Fruit fly (Drosophila melanogaster) whole organism, embryonic: ENCODE results near the gene yellow-e.

Experiments
- Bgb ChIP-seq: fragments of 200-800 bp; sonication (Bioruptor generic); IDR thresholded peaks from 2 replicates; pipeline ENCODE4 v1.3.6; 2022; ENCODE audit warnings: missing biosample characterization, missing genetic modification characterization; ENCODE audit not compliant: partially characterized antibody
- CG10431 ChIP-seq: fragments of 200-800 bp; sonication (Bioruptor generic); optimal IDR thresholded peaks from 3 replicates; lab custom pipeline; 2018; ENCODE audit warnings: missing biosample characterization, mild to moderate bottlenecking, missing genetic modification characterization
- CG12299 ChIP-seq: fragments of 200-800 bp; sonication (Bioruptor generic); optimal IDR thresholded peaks from 2 replicates; lab custom pipeline; 2018; ENCODE audit warnings: missing biosample characterization, mild to moderate bottlenecking, missing genetic modification characterization
- CG12659 ChIP-seq: fragments of 200-800 bp; sonication (Bioruptor generic); optimal IDR thresholded peaks from 3 replicates; lab custom pipeline; 2017; ENCODE audit warnings: mild to moderate bottlenecking, missing biosample characterization, missing genetic modification reagents, missing genetic modification characterization
- CG12942 ChIP-seq: fragments of 200-800 bp; sonication (Bioruptor generic); optimal IDR thresholded peaks from 3 replicates; lab custom pipeline; 2016; ENCODE audit warnings: missing biosample characterization, missing genetic modification characterization
- CG13123 ChIP-seq: fragments of 200-800 bp; sonication (Bioruptor generic); optimal IDR thresholded peaks from 2 replicates; lab custom pipeline; 2016; ENCODE audit warnings: missing biosample characterization, missing genetic modification characterization
- CG14710 ChIP-seq: fragments of 200-800 bp; sonication (Bioruptor generic); optimal IDR thresholded peaks from 3 replicates; lab custom pipeline; 2019; ENCODE audit warnings: missing biosample characterization, mild to moderate bottlenecking, missing genetic modification characterization, moderate library complexity
- CG1529 ChIP-seq: fragments of 200-800 bp; sonication (Bioruptor generic); optimal IDR thresholded peaks from 3 replicates; lab custom pipeline; 2018; ENCODE audit warnings: missing biosample characterization, missing genetic modification characterization
- CG18599 ChIP-seq: fragments of 200-800 bp; sonication (Bioruptor generic); optimal IDR thresholded peaks from 3 replicates; lab custom pipeline; 2017; ENCODE audit warnings: missing biosample characterization, missing genetic modification characterization, mild to moderate bottlenecking, moderate library complexity, missing genetic modification reagents
- CG32767 ChIP-seq: fragments of 200-800 bp; sonication (Bioruptor generic); IDR thresholded peaks from 2 replicates; pipeline ENCODE4 v1.3.6; 2022; ENCODE audit warnings: missing biosample characterization, missing genetic modification characterization
- CG43689 ChIP-seq: fragments of 200-800 bp; sonication (Bioruptor generic); IDR thresholded peaks from 2 replicates; pipeline ENCODE4 v1.3.6; 2022; ENCODE audit warnings: missing biosample characterization, missing genetic modification characterization
- CG4617 ChIP-seq: fragments of 200-800 bp; sonication (Bioruptor generic); optimal IDR thresholded peaks from 3 replicates; lab custom pipeline; 2016; ENCODE audit warnings: missing biosample characterization, missing genetic modification characterization, borderline replicate concordance
- CG8944 ChIP-seq: fragments of 200-800 bp; sonication (Bioruptor generic); optimal IDR thresholded peaks from 3 replicates; lab custom pipeline; 2016; ENCODE audit warnings: missing biosample characterization, missing genetic modification characterization
- CG9215 ChIP-seq: fragments of 200-800 bp; sonication (Bioruptor generic); IDR thresholded peaks from 2 replicates; pipeline ENCODE4 v1.3.6; 2022; ENCODE audit warnings: missing biosample characterization, missing genetic modification characterization
- CTCF ChIP-seq: fragments of 200-800 bp; sonication (Bioruptor generic); optimal IDR thresholded peaks from 2 replicates; lab custom pipeline; 2017; ENCODE audit warnings: missing biosample characterization, mild to moderate bottlenecking, missing genetic modification characterization, moderate library complexity
- Chrac-16 ChIP-seq: fragments of 200-800 bp; sonication (Bioruptor generic); optimal IDR thresholded peaks from 3 replicates; lab custom pipeline; 2016; ENCODE audit warnings: missing biosample characterization, missing genetic modification characterization
- D19B ChIP-seq: fragments of 200-800 bp; sonication (Bioruptor generic); optimal IDR thresholded peaks from 2 replicates; lab custom pipeline; 2017; ENCODE audit warnings: missing biosample characterization, mild to moderate bottlenecking, missing genetic modification characterization
- Dbx ChIP-seq: fragments of 200-800 bp; sonication (Bioruptor generic); IDR thresholded peaks from 3 replicates; pipeline ENCODE4 v1.3.6; 2022; ENCODE audit warnings: missing biosample characterization, missing genetic modification characterization
- Dll ChIP-seq: fragments of 200-800 bp; sonication (Bioruptor generic); IDR thresholded peaks from 4 replicates; pipeline ENCODE4 v1.3.6; 2022; ENCODE audit warnings: missing biosample characterization, missing genetic modification characterization; ENCODE audit not compliant: partially characterized antibody
- Doc2 ChIP-seq: fragments of 200-800 bp; sonication (Bioruptor generic); IDR thresholded peaks from 2 replicates; pipeline ENCODE4 v1.3.6; 2022; ENCODE audit warnings: missing biosample characterization, missing genetic modification characterization
- E2f1 ChIP-seq: fragments of 200-800 bp; sonication (Bioruptor generic); IDR thresholded peaks from 2 replicates; pipeline ENCODE4 v1.3.6; 2022; ENCODE audit warnings: missing biosample characterization, missing genetic modification characterization
- H15 ChIP-seq: fragments of 200-800 bp; sonication (Bioruptor generic); IDR thresholded peaks from 3 replicates; pipeline ENCODE4 v1.3.6; 2022; ENCODE audit warnings: missing biosample characterization, missing genetic modification characterization
- HmgZ ChIP-seq: fragments of 200-800 bp; sonication (Bioruptor generic); optimal IDR thresholded peaks from 2 replicates; lab custom pipeline; 2018; ENCODE audit warnings: missing biosample characterization, mild to moderate bottlenecking, missing genetic modification characterization
- Hr39 ChIP-seq: fragments of >200 bp; optimal IDR thresholded peaks from 2 replicates; lab custom pipeline; 2017
- MESR4 ChIP-seq: fragments of 200-800 bp; sonication (Bioruptor generic); optimal IDR thresholded peaks from 2 replicates; lab custom pipeline; 2018; ENCODE audit warnings: missing biosample characterization, mild to moderate bottlenecking, missing genetic modification characterization, moderate library complexity
- PHDP ChIP-seq: fragments of 200-800 bp; sonication (Bioruptor generic); optimal IDR thresholded peaks from 3 replicates; lab custom pipeline; 2018; ENCODE audit warnings: missing biosample characterization, mild to moderate bottlenecking, missing genetic modification characterization, moderate library complexity
- Ravus ChIP-seq: fragments of 200-800 bp; sonication (Bioruptor generic); IDR thresholded peaks from 2 replicates; pipeline ENCODE4 v1.3.6; 2022; ENCODE audit warnings: missing biosample characterization, missing genetic modification characterization
- Six4 ChIP-seq: fragments of 200-800 bp; sonication (Bioruptor generic); optimal IDR thresholded peaks from 2 replicates; lab custom pipeline; 2016; ENCODE audit warnings: missing biosample characterization, missing genetic modification characterization
- ap ChIP-seq: fragments of 200-800 bp; sonication (Bioruptor generic); IDR thresholded peaks from 2 replicates; pipeline ENCODE4 v1.3.6; 2022; ENCODE audit warnings: missing biosample characterization, missing genetic modification characterization
- ara ChIP-seq: fragments of 200-800 bp; sonication (Bioruptor generic); IDR thresholded peaks from 2 replicates; pipeline ENCODE4 v1.3.6; 2022; ENCODE audit warnings: missing biosample characterization, missing genetic modification characterization
- bigmax ChIP-seq: fragments of 200-800 bp; sonication (Bioruptor generic); optimal IDR thresholded peaks from 2 replicates; lab custom pipeline; 2018; ENCODE audit warnings: missing biosample characterization, mild to moderate bottlenecking, missing genetic modification characterization
- cad ChIP-seq: fragments of >200 bp; optimal IDR thresholded peaks from 2 replicates; lab custom pipeline; 2017; ENCODE audit warnings: missing biosample characterization, missing genetic modification characterization
- cato ChIP-seq: fragments of 200-800 bp; sonication (Bioruptor generic); optimal IDR thresholded peaks from 2 replicates; lab custom pipeline; 2016; ENCODE audit warnings: missing biosample characterization, missing genetic modification characterization, borderline replicate concordance
- dati ChIP-seq: fragments of 200-800 bp; sonication (Bioruptor generic); IDR thresholded peaks from 2 replicates; pipeline ENCODE4 v1.3.6; 2022; ENCODE audit warnings: missing biosample characterization, missing genetic modification characterization
- emc ChIP-seq: fragments of 200-800 bp; sonication (Bioruptor generic); optimal IDR thresholded peaks from 2 replicates; lab custom pipeline; 2016; ENCODE audit warnings: missing biosample characterization, missing genetic modification characterization
- gce ChIP-seq: fragments of 200-800 bp; sonication (Bioruptor generic); IDR thresholded peaks from 3 replicates; pipeline ENCODE4 v1.3.6; 2022; ENCODE audit warnings: missing biosample characterization, missing genetic modification characterization
- inv ChIP-seq: fragments of 200-800 bp; sonication (Bioruptor generic); IDR thresholded peaks from 2 replicates; pipeline ENCODE4 v1.3.6; 2022; ENCODE audit warnings: missing biosample characterization, missing genetic modification characterization; ENCODE audit not compliant: partially characterized antibody
- jigr1 ChIP-seq: fragments of 200-800 bp; sonication (Bioruptor generic); IDR thresholded peaks from 3 replicates; pipeline ENCODE4 v1.3.6; 2022; ENCODE audit warnings: missing biosample characterization, missing genetic modification characterization
- kah ChIP-seq: fragments of 200-800 bp; sonication (Bioruptor generic); optimal IDR thresholded peaks from 2 replicates; lab custom pipeline; 2018; ENCODE audit warnings: missing biosample characterization, mild to moderate bottlenecking, missing genetic modification characterization
- klu ChIP-seq: fragments of 200-800 bp; sonication (Bioruptor generic); IDR thresholded peaks from 2 replicates; pipeline ENCODE4 v1.3.6; 2022; ENCODE audit warnings: missing biosample characterization, missing genetic modification characterization
- onecut ChIP-seq: fragments of 200-800 bp; sonication (Bioruptor generic); IDR thresholded peaks from 2 replicates; pipeline ENCODE4 v1.3.6; 2022; ENCODE audit warnings: missing biosample characterization, missing genetic modification characterization
- phol ChIP-seq: fragments of 200-800 bp; sonication (Bioruptor generic); optimal IDR thresholded peaks from 3 replicates; lab custom pipeline; 2018; ENCODE audit warnings: missing biosample characterization, mild to moderate bottlenecking, missing genetic modification characterization, moderate library complexity
- sc ChIP-seq, 3 experiments: fragments of >200 bp in 2 of 3; fragments of 200-800 bp in 1 of 3; sonication (Bioruptor generic) in 1 of 3; optimal IDR thresholded peaks; 2 replicates in 2 of 3; 3 replicates in 1 of 3; lab custom pipeline; 2017; ENCODE audit warnings: mild to moderate bottlenecking in 1 of 3, missing biosample characterization in 1 of 3, missing genetic modification characterization in 1 of 3, missing genetic modification reagents in 1 of 3
- sens-2 ChIP-seq: fragments of 200-800 bp; sonication (Bioruptor generic); IDR thresholded peaks from 2 replicates; pipeline ENCODE4 v1.3.6; 2022; ENCODE audit warnings: missing biosample characterization, missing genetic modification characterization
- sima ChIP-seq: fragments of 200-800 bp; sonication (Bioruptor generic); optimal IDR thresholded peaks from 2 replicates; lab custom pipeline; 2016; ENCODE audit warnings: missing biosample characterization, missing genetic modification characterization
- slou ChIP-seq: fragments of 200-800 bp; sonication (Bioruptor generic); optimal IDR thresholded peaks from 3 replicates; lab custom pipeline; 2016; ENCODE audit warnings: missing biosample characterization, missing genetic modification characterization
- tin ChIP-seq: fragments of 200-800 bp; sonication (Bioruptor generic); optimal IDR thresholded peaks from 3 replicates; lab custom pipeline; 2016; ENCODE audit warnings: missing biosample characterization, missing genetic modification characterization
- ttk ChIP-seq: fragments of 200-800 bp; sonication (Bioruptor generic); IDR thresholded peaks from 2 replicates; pipeline ENCODE4 v2.1.2; 2022; ENCODE audit warnings: missing biosample characterization, missing genetic modification characterization
- vvl ChIP-seq: fragments of 200-800 bp; sonication (Bioruptor generic); IDR thresholded peaks from 2 replicates; pipeline ENCODE4 v1.3.6; 2022; ENCODE audit warnings: missing biosample characterization, missing genetic modification characterization

yellow-e gene

DNA sequence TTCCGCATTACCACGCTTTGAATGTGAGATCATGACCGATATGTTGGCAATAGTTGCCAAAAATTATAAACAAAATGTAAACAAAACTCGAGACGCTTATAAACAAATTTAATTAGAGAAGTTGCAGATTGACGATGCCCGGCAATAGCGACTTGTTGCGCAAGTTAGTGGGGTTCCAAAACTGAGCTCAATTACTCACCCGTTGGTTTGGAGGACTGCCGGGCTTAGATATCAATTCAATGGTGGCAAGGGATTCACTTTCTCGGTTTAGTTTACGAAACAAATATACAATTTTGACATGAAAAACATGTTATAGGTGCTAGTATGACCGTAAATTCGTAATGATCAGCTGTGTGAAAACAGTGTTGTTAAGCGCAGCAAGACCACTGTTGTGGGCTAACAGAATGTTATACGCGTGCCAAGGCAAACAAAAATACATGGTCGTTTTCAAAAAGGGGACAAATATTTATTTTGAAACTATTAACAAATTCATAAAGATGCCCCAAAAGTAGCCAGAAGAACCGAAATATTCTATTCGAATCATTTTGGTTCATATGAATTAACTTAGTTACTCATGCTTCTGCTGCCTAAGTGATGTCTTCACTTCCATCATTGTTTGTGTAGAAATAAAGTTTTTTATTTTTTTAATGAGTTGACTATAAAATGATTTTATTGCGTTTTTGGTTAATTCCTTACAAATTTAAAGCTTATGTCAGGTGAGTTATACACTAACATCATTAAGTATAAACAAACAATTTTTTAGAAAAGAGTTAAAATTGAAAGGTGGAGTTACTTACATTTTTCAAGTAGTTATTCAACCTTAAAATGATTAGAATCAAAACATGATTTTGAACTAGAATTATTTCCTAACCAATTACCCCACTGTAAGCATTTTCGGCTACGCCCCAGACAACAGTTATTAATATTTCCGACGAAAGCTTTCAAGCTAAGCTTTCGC lies 48.2 kb downstream of the yellow-e start, which contains the start of gene Elp6 (continued):
- peak; percentile 52; the same call in 1 of the 2 replicates for TF ChIP-seq CG32767 (GFP tag; lab: Robert Waterston, UW)
- TF ChIP-seq cato (GFP tag; lab: Kevin White, UChicago): peak; percentile 55
- no peak for TF ChIP-seq inv (GFP tag; lab: Robert Waterston, UW)
- TF ChIP-seq sima (GFP tag; lab: Kevin White, UChicago): no peak
- TF ChIP-seq CG10431 (GFP tag; lab: Kevin White, UChicago): peak; percentile 71
- TF ChIP-seq kah (GFP tag; lab: Kevin White, UChicago): no peak
- no peak for TF ChIP-seq Dll (GFP tag; lab: Robert Waterston, UW)
- peak; percentile 78 for TF ChIP-seq CG18599 (GFP tag; lab: Kevin White, UChicago)
- TF ChIP-seq CG9215 (GFP tag; lab: Robert Waterston, UW): peak; percentile 41
- TF ChIP-seq vvl (GFP tag; lab: Robert Waterston, UW): peak; percentile 58; the same call in 1 of the 2 replicates
- no peak for TF ChIP-seq cad
- TF ChIP-seq CG12299 (tag; lab: Kevin White, UChicago): no peak
- TF ChIP-seq ap: peak; percentile 52
- no peak for TF ChIP-seq HmgZ (tag; lab: Kevin White, UChicago)
- TF ChIP-seq ara (GFP tag; lab: Robert Waterston, UW): no peak
- peak; percentile 37 for TF ChIP-seq onecut (GFP tag; lab: Robert Waterston, UW)
- TF ChIP-seq gce (GFP tag; lab: Robert Waterston, UW): peak; percentile 39; the same call in 1 of the 3 replicates
- no peak for TF ChIP-seq sc (optimal IDR thresholded peaks at IDR 0.05; lab: Kevin White, UChicago)
- peak; percentile 43 for TF ChIP-seq sc (GFP tag; optimal IDR thresholded peaks at IDR 0.05; lab: Kevin White, UChicago)
- TF ChIP-seq CG43689 (GFP tag; lab: Robert Waterston, UW): no peak
- peak; percentile 62 for TF ChIP-seq D19B (GFP tag; lab: Kevin White, UChicago)
- TF ChIP-seq phol (tag; lab: Kevin White, UChicago): peak; percentile 77
- TF ChIP-seq CG12942: peak; percentile 32
- TF ChIP-seq Dbx (GFP tag; lab: Robert Waterston, UW): peak; percentile 53; the same call in 2 of the 3 replicates
- peak; percentile 27 for TF ChIP-seq CG14710 (tag; lab: Kevin White, UChicago)
- TF ChIP-seq H15 (GFP tag; lab: Robert Waterston, UW): peak; percentile 44; the same call in 1 of the 3 replicates
- peak; percentile 58 for TF ChIP-seq CG12659 (GFP tag; lab: Kevin White, UChicago)
- TF ChIP-seq emc (GFP tag; lab: Kevin White, UChicago): peak; percentile 48
- TF ChIP-seq klu (GFP tag; lab: Robert Waterston, UW): peak; percentile 47; the same call in 1 of the 2 replicates
- peak; percentile 23 for TF ChIP-seq MESR4 (GFP tag; lab: Kevin White, UChicago)
- no peak for TF ChIP-seq CG4617 (GFP tag; lab: Kevin White, UChicago)
- peak; percentile 59 for TF ChIP-seq PHDP (tag; lab: Kevin White, UChicago)
- TF ChIP-seq CG8944 (GFP tag; lab: Kevin White, UChicago): peak; percentile 41
- no peak for TF ChIP-seq CG1529 (GFP tag; lab: Kevin White, UChicago)
- 0 out of 2 replicates have a peak, but pooled peaks have one; percentile 35 for TF ChIP-seq dati (GFP tag; lab: Robert Waterston, UW)
- peak; percentile 3 for TF ChIP-seq slou (GFP tag; lab: Kevin White, UChicago)
- no peak for TF ChIP-seq Doc2 (GFP tag; lab: Robert Waterston, UW)
- no peak; the same call in 1 of the 2 replicates for TF ChIP-seq Ravus (GFP tag; lab: Robert Waterston, UW)
- TF ChIP-seq Hr39 (lab: Kevin White, UChicago): no peak
- TF ChIP-seq CG13123 (GFP tag; lab: Kevin White, UChicago): peak; percentile 33
- peak; percentile 57 for TF ChIP-seq Chrac-16 (GFP tag; lab: Kevin White, UChicago)
- TF ChIP-seq tin: peak; percentile 45
- peak; percentile 47 for TF ChIP-seq Six4 (GFP tag; lab: Kevin White, UChicago)
- no peak for TF ChIP-seq CTCF (GFP tag; lab: Kevin White, UChicago)
- TF ChIP-seq Bgb: no peak
- TF ChIP-seq bigmax: no peak
- no peak for TF ChIP-seq jigr1
- peak; percentile 51 for TF ChIP-seq ttk
- TF ChIP-seq sens-2: no peak
- peak; percentile 67 for TF ChIP-seq E2f1 (GFP tag; lab: Robert Waterston, UW)
